Fruit fly (Drosophila melanogaster) whole organism, wandering third instar larva: ENCODE measurements around the gene CkIIalpha-i3.

Source experiments
- Abd-B ChIP-seq: fragments of >200 bp; optimal IDR thresholded peaks from 2 replicates; lab custom pipeline; 2017; ENCODE audit warnings: missing biosample characterization, missing genetic modification characterization
- CG32264 ChIP-seq: fragments of 200-800 bp; sonication (Bioruptor generic); optimal IDR thresholded peaks from 2 replicates; lab custom pipeline; 2016; ENCODE audit warnings: missing biosample characterization, missing genetic modification characterization
- CG9705 ChIP-seq: fragments of 200-800 bp; sonication (Bioruptor generic); optimal IDR thresholded peaks from 2 replicates; lab custom pipeline; 2018; ENCODE audit warnings: missing biosample characterization, mild to moderate bottlenecking, missing genetic modification characterization
- CrebA ChIP-seq: fragments of 200-800 bp; sonication (Bioruptor generic); optimal IDR thresholded peaks from 2 replicates; lab custom pipeline; 2016; ENCODE audit warnings: missing biosample characterization, mild to moderate bottlenecking, missing genetic modification characterization, borderline replicate concordance
- Dfd ChIP-seq: fragments of >200 bp; optimal IDR thresholded peaks from 2 replicates; lab custom pipeline; 2017; ENCODE audit warnings: missing biosample characterization, missing genetic modification characterization
- Dif ChIP-seq: fragments of 200-275, 200-300 bp; sonication (Bioruptor generic); optimal IDR thresholded peaks from 2 replicates; lab custom pipeline; 2018; ENCODE audit warnings: missing biosample characterization, missing genetic modification characterization; ENCODE audit not compliant: partially characterized antibody
- GATAd ChIP-seq: sonication (Bioruptor generic); optimal IDR thresholded peaks from 2 replicates; lab custom pipeline; 2016; ENCODE audit warnings: missing biosample characterization, missing genetic modification characterization
- HLH106 ChIP-seq: fragments of 200-800 bp; optimal IDR thresholded peaks from 3 replicates; lab custom pipeline; 2019; ENCODE audit warnings: missing biosample characterization, mild to moderate bottlenecking, missing genetic modification characterization, moderate library complexity
- Hnf4 ChIP-seq: fragments of 200-800 bp; sonication (Bioruptor generic); optimal IDR thresholded peaks from 2 replicates; lab custom pipeline; 2016; ENCODE audit warnings: missing biosample characterization, mild to moderate bottlenecking, missing genetic modification characterization
- Hr78 ChIP-seq: fragments of >200 bp; optimal IDR thresholded peaks from 2 replicates; lab custom pipeline; 2017; ENCODE audit warnings: missing biosample characterization, missing genetic modification characterization
- Hr83 ChIP-seq: fragments of 200-300 bp; sonication (Bioruptor generic); optimal IDR thresholded peaks from 2 replicates; lab custom pipeline; 2016; ENCODE audit warnings: missing biosample characterization, mild to moderate bottlenecking, missing genetic modification characterization, moderate library complexity; ENCODE audit not compliant: poor library complexity, severe bottlenecking
- Jra ChIP-seq: sonication (Bioruptor generic); optimal IDR thresholded peaks from 2 replicates; lab custom pipeline; 2016; ENCODE audit warnings: missing biosample characterization, missing genetic modification characterization
- Mio ChIP-seq: sonication (Bioruptor generic); optimal IDR thresholded peaks from 2 replicates; lab custom pipeline; 2016; ENCODE audit warnings: missing biosample characterization, missing genetic modification characterization
- Myc ChIP-seq: fragments of >200 bp; optimal IDR thresholded peaks from 2 replicates; lab custom pipeline; 2017
- N ChIP-seq: fragments of >200 bp; optimal IDR thresholded peaks from 2 replicates; lab custom pipeline; 2018; ENCODE audit warnings: missing biosample characterization, missing external identifiers, missing genetic modification characterization
- OdsH ChIP-seq: fragments of 200-800 bp; sonication (Bioruptor generic); optimal IDR thresholded peaks from 2 replicates; lab custom pipeline; 2016; ENCODE audit warnings: missing biosample characterization, mild to moderate bottlenecking, missing genetic modification characterization
- Rel ChIP-seq, 2 experiments: fragments of 200-800 bp; sonication (Bioruptor generic) in 1 of 2; optimal IDR thresholded peaks; 2 replicates in 1 of 2; 3 replicates in 1 of 2; lab custom pipeline; 2016 to 2019; ENCODE audit warnings: mild to moderate bottlenecking in 2 of 2, missing biosample characterization in 2 of 2, missing genetic modification characterization in 2 of 2, moderate library complexity in 1 of 2
- Sp1 ChIP-seq: fragments of 200-800 bp; sonication (Bioruptor generic); optimal IDR thresholded peaks from 3 replicates; lab custom pipeline; 2019; ENCODE audit warnings: missing biosample characterization, mild to moderate bottlenecking, missing genetic modification characterization, moderate library complexity
- Vsx2 ChIP-seq: fragments of 200-300, 225-300 bp; sonication (Bioruptor generic); optimal IDR thresholded peaks from 2 replicates; lab custom pipeline; 2018; ENCODE audit warnings: missing biosample characterization, missing genetic modification characterization; ENCODE audit not compliant: partially characterized antibody
- br ChIP-seq: fragments of 200-800 bp; sonication (Bioruptor generic); optimal IDR thresholded peaks from 2 replicates; lab custom pipeline; 2016; ENCODE audit warnings: missing biosample characterization, missing genetic modification characterization
- brk ChIP-seq: fragments of 200-800 bp; sonication (Bioruptor generic); optimal IDR thresholded peaks from 2 replicates; lab custom pipeline; 2016; ENCODE audit warnings: missing biosample characterization, mild to moderate bottlenecking, missing genetic modification characterization
- dl ChIP-seq, 2 experiments: fragments of 175-275, 200-275 bp in 1 of 2; fragments of 200-275 bp in 1 of 2; sonication (Bioruptor generic); optimal IDR thresholded peaks; lab custom pipeline; 2018; ENCODE audit warnings: mild to moderate bottlenecking in 2 of 2, missing biosample characterization in 2 of 2, missing genetic modification characterization in 2 of 2, moderate library complexity in 2 of 2; ENCODE audit not compliant: partially characterized antibody in 2 of 2, insufficient read depth in 1 of 2
- dmrt93B ChIP-seq: fragments of 200-800 bp; sonication (Bioruptor generic); optimal IDR thresholded peaks from 2 replicates; lab custom pipeline; 2018; ENCODE audit warnings: missing biosample characterization, mild to moderate bottlenecking, missing genetic modification characterization
- dsf ChIP-seq: sonication (Bioruptor generic); optimal IDR thresholded peaks from 2 replicates; lab custom pipeline; 2016; ENCODE audit warnings: missing biosample characterization, missing genetic modification characterization, borderline replicate concordance
- ey ChIP-seq: fragments of 200-800 bp; sonication (Bioruptor generic); optimal IDR thresholded peaks from 2 replicates; lab custom pipeline; 2016; ENCODE audit warnings: missing biosample characterization, missing genetic modification characterization
- foxo ChIP-seq, 2 experiments: fragments of 200-800 bp; sonication (Bioruptor generic); optimal IDR thresholded peaks; 2 replicates in 1 of 2; 3 replicates in 1 of 2; lab custom pipeline; 2016 to 2017; ENCODE audit warnings: missing biosample characterization in 2 of 2, missing genetic modification characterization in 2 of 2
- fru ChIP-seq: fragments of 200-800 bp; sonication (Bioruptor generic); optimal IDR thresholded peaks from 3 replicates; lab custom pipeline; 2016; ENCODE audit warnings: missing biosample characterization, mild to moderate bottlenecking, missing genetic modification characterization
- h ChIP-seq: fragments of 200-800 bp; sonication (Bioruptor generic); optimal IDR thresholded peaks from 3 replicates; lab custom pipeline; 2016; ENCODE audit warnings: missing biosample characterization, mild to moderate bottlenecking, missing genetic modification characterization
- jim ChIP-seq: fragments of 175-275, 200-325 bp; sonication (Bioruptor generic); optimal IDR thresholded peaks from 2 replicates; lab custom pipeline; 2016; ENCODE audit warnings: missing biosample characterization, mild to moderate bottlenecking, missing genetic modification characterization
- lola ChIP-seq: fragments of >200 bp; optimal IDR thresholded peaks from 2 replicates; lab custom pipeline; 2017; ENCODE audit warnings: missing biosample characterization, missing genetic modification characterization
- pan ChIP-seq: fragments of >200 bp; optimal IDR thresholded peaks from 2 replicates; lab custom pipeline; 2017
- psq ChIP-seq: fragments of 200-800 bp; sonication (Bioruptor generic); optimal IDR thresholded peaks from 3 replicates; lab custom pipeline; 2017; ENCODE audit warnings: missing biosample characterization, mild to moderate bottlenecking, missing genetic modification characterization, moderate library complexity
- rgr ChIP-seq: fragments of 200-800 bp; sonication (Bioruptor generic); optimal IDR thresholded peaks from 3 replicates; lab custom pipeline; 2016; ENCODE audit warnings: missing biosample characterization, mild to moderate bottlenecking, missing genetic modification characterization
- sage ChIP-seq: fragments of 200-800 bp; sonication (Bioruptor generic); optimal IDR thresholded peaks from 2 replicates; lab custom pipeline; 2016; ENCODE audit warnings: missing biosample characterization, mild to moderate bottlenecking, missing genetic modification characterization
- sv ChIP-seq: fragments of 200-800 bp; sonication (Bioruptor generic); optimal IDR thresholded peaks from 3 replicates; lab custom pipeline; 2016; ENCODE audit warnings: missing biosample characterization, missing genetic modification characterization
- tai ChIP-seq: sonication (Bioruptor generic); optimal IDR thresholded peaks from 2 replicates; lab custom pipeline; 2016; ENCODE audit warnings: missing biosample characterization, missing genetic modification characterization
- usp ChIP-seq: fragments of >200 bp; optimal IDR thresholded peaks from 2 replicates; lab custom pipeline; 2017; ENCODE audit warnings: missing biosample characterization, missing genetic modification characterization
- woc ChIP-seq: sonication (Bioruptor generic); optimal IDR thresholded peaks from 2 replicates; lab custom pipeline; 2016; ENCODE audit warnings: missing biosample characterization, mild to moderate bottlenecking, missing genetic modification characterization

Gene CkIIalpha-i3

DNA sequence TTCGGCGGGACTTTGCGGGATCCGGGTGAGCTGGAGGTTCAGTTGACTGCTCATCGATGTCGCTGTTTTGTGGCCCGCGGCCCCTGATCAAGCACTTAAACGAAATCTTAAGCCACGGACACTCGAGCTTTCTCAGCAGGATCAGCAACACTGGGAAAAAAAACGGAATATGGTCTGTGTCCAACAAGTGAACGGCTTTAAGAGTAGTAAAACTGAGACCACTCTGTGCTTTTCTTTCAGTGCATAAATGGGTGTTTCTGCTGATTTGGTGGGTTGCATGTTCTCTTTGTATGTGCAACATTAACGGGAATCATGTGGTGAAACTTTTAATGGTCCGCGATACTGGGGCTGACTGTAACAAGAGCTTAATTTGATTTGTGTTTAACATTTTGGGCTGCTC is 18.9 kb upstream of the CkIIalpha-i3 start (continued):
- TF ChIP-seq psq (GFP tag; lab: Kevin White, UChicago) (peak; percentile 23), CG9705 (GFP tag; lab: Kevin White, UChicago) (no peak), N (GFP tag; lab: Kevin White, UChicago) (no peak), CrebA (no peak), OdsH (no peak), Hr83 (GFP tag; lab: Kevin White, UChicago) (no peak), foxo (GFP tag; optimal IDR thresholded peaks at IDR 0.05; lab: Kevin White, UChicago) (peak in 1 of 2 experiments; percentile 61), HLH106 (tag; lab: Kevin White, UChicago) (peak; percentile 48), Dif (no peak)

DNA sequence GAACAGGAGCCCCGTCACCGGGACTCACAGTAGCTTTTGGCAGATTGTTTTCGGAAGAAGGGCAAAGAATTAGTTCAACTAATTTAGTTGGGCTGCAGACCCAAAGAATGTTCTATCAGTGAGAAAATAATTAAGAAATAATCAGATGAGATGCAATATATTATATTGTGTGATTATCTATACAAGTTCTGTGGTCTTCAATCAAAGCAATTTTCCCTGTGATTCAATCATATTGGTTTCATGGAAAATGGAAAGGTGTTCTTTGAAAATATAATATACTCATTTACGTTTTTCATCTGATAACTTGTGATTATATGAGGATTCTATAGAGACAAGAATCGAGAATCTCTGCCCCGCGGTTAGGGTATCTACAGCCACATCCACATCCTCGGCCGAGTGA is 18.2 kb upstream of the CkIIalpha-i3 start:
- no peak for TF ChIP-seq N (GFP tag; lab: Kevin White, UChicago)
- TF ChIP-seq Hr83 (GFP tag; lab: Kevin White, UChicago), result no peak
- TF ChIP-seq dmrt93B (GFP tag; lab: Kevin White, UChicago), result no peak
- peak; percentile 33 for TF ChIP-seq tai (GFP tag; lab: Kevin White, UChicago)
- TF ChIP-seq fru, result peak; percentile 10
- no peak for TF ChIP-seq Myc
- no peak for TF ChIP-seq pan
- TF ChIP-seq sv (GFP tag; lab: Kevin White, UChicago), result no peak
- peak; percentile 45 for TF ChIP-seq Sp1 (GFP tag; lab: Kevin White, UChicago)
- TF ChIP-seq Dif, result no peak
- no peak for TF ChIP-seq Rel (GFP tag; optimal IDR thresholded peaks at IDR 0.05; lab: Kevin White, UChicago)
- TF ChIP-seq Rel (tag; optimal IDR thresholded peaks at IDR 0.05; lab: Kevin White, UChicago), result no peak
- TF ChIP-seq HLH106 (tag; lab: Kevin White, UChicago), result peak; percentile 52
- TF ChIP-seq ey (GFP tag; lab: Kevin White, UChicago), result peak; percentile 15
- no peak for TF ChIP-seq CG9705 (GFP tag; lab: Kevin White, UChicago)
- peak; percentile 34 for TF ChIP-seq h
- no peak for TF ChIP-seq lola (GFP tag; lab: Kevin White, UChicago)
- no peak for TF ChIP-seq dl (GFP tag; optimal IDR thresholded peaks at IDR 0.05; lab: Kevin White, UChicago; ENCODE audit: insufficient read depth in 1 of 2, partially characterized antibody in 2 of 2)
- TF ChIP-seq usp, result no peak
- TF ChIP-seq sage (GFP tag; lab: Kevin White, UChicago), result no peak
- TF ChIP-seq CG32264 (GFP tag; lab: Kevin White, UChicago), result no peak
- no peak for TF ChIP-seq Vsx2
- TF ChIP-seq br, result peak; percentile 9
- no peak for TF ChIP-seq Abd-B (GFP tag; lab: Kevin White, UChicago)
- TF ChIP-seq Hnf4, result no peak
- TF ChIP-seq brk, result no peak
- TF ChIP-seq CrebA, result no peak
- TF ChIP-seq rgr, result peak; percentile 18
- TF ChIP-seq Mio (GFP tag; lab: Kevin White, UChicago), result no peak
- peak in 1 of 2 experiments; percentile 26 for TF ChIP-seq foxo (GFP tag; optimal IDR thresholded peaks at IDR 0.05; lab: Kevin White, UChicago)
- TF ChIP-seq Hr78 (GFP tag; lab: Kevin White, UChicago), result no peak
- TF ChIP-seq GATAd (GFP tag; lab: Kevin White, UChicago), result no peak
- TF ChIP-seq Jra, result no peak
- TF ChIP-seq jim (GFP tag; lab: Kevin White, UChicago), result no peak
- no peak for TF ChIP-seq dsf (GFP tag; lab: Kevin White, UChicago)
- peak; percentile 47 for TF ChIP-seq OdsH
- TF ChIP-seq Dfd (GFP tag; lab: Kevin White, UChicago), result no peak
- no peak for TF ChIP-seq psq (GFP tag; lab: Kevin White, UChicago)
- no peak for TF ChIP-seq woc

- TF ChIP-seq dsf (GFP tag; lab: Kevin White, UChicago) (peak; percentile 25), pan (no peak), h (peak; percentile 93), dl (GFP tag; optimal IDR thresholded peaks at IDR 0.05; lab: Kevin White, UChicago; ENCODE audit: insufficient read depth in 1 of 2, partially characterized antibody in 2 of 2) (no peak), ey (GFP tag; lab: Kevin White, UChicago) (peak; percentile 94), sv (GFP tag; lab: Kevin White, UChicago) (no peak), psq (GFP tag; lab: Kevin White, UChicago) (peak; percentile 82), rgr (peak; percentile 91), Mio (GFP tag; lab: Kevin White, UChicago) (no peak), CrebA (peak; percentile 78), Hnf4 (peak; percentile 88), jim (GFP tag; lab: Kevin White, UChicago) (no peak), woc (peak; percentile 94), lola (GFP tag; lab: Kevin White, UChicago) (no peak), Rel (GFP tag; optimal IDR thresholded peaks at IDR 0.05; lab: Kevin White, UChicago) (peak; percentile 47), Rel (tag; optimal IDR thresholded peaks at IDR 0.05; lab: Kevin White, UChicago) (peak; percentile 62), OdsH (peak; percentile 91), Hr78 (GFP tag; lab: Kevin White, UChicago) (no peak), Dif (no peak), GATAd (GFP tag; lab: Kevin White, UChicago) (no peak), Myc (no peak), brk (peak; percentile 78), Dfd (GFP tag; lab: Kevin White, UChicago) (no peak), usp (no peak), foxo (GFP tag; optimal IDR thresholded peaks at IDR 0.05; lab: Kevin White, UChicago) (peak; percentile 14 to 92), N (GFP tag; lab: Kevin White, UChicago) (no peak), dmrt93B (GFP tag; lab: Kevin White, UChicago) (peak; percentile 64), Vsx2 (peak; percentile 11), tai (GFP tag; lab: Kevin White, UChicago) (peak; percentile 77), br (peak; percentile 91), fru (peak; percentile 94), Sp1 (GFP tag; lab: Kevin White, UChicago) (peak; percentile 91), Hr83 (GFP tag; lab: Kevin White, UChicago) (no peak), Abd-B (GFP tag; lab: Kevin White, UChicago) (no peak), CG32264 (GFP tag; lab: Kevin White, UChicago) (peak; percentile 82), HLH106 (tag; lab: Kevin White, UChicago) (peak; percentile 92), sage (GFP tag; lab: Kevin White, UChicago) (peak; percentile 85), Jra (peak; percentile 60), CG9705 (GFP tag; lab: Kevin White, UChicago) (peak; percentile 74)
Observed at dm6 chr3L:727874-728273, 17.5 kb upstream of the CkIIalpha-i3 start.
